Fruit fly (Drosophila melanogaster) whole organism, pupa: ENCODE results near the gene rn.

Experiments
- CG10348 ChIP-seq: fragments of 200-800 bp; sonication (Bioruptor generic); IDR thresholded peaks from 2 replicates; pipeline ENCODE4 v1.3.6; 2022; ENCODE audit warnings: missing biosample characterization, missing genetic modification characterization
- CG12605 ChIP-seq: fragments of 200-800 bp; sonication (Bioruptor generic); IDR thresholded peaks from 2 replicates; pipeline ENCODE4 v1.3.6; 2022; ENCODE audit warnings: missing biosample characterization, missing genetic modification characterization
- CG13204 ChIP-seq: fragments of 200-800 bp; sonication (Bioruptor generic); optimal IDR thresholded peaks from 2 replicates; lab custom pipeline; 2018; ENCODE audit warnings: missing biosample characterization, mild to moderate bottlenecking, missing genetic modification characterization, moderate library complexity
- CG14655 ChIP-seq: fragments of 200-800 bp; sonication (Bioruptor generic); optimal IDR thresholded peaks from 3 replicates; lab custom pipeline; 2017; ENCODE audit warnings: mild to moderate bottlenecking, missing biosample characterization, missing genetic modification reagents, missing genetic modification characterization
- CG15710 ChIP-seq: fragments of 200-800 bp; sonication (Bioruptor generic); optimal IDR thresholded peaks from 2 replicates; lab custom pipeline; 2018; ENCODE audit warnings: missing biosample characterization, mild to moderate bottlenecking, missing genetic modification characterization, moderate library complexity
- CG17806 ChIP-seq: fragments of 200-800 bp; sonication (Bioruptor generic); optimal IDR thresholded peaks from 2 replicates; lab custom pipeline; 2018; ENCODE audit warnings: missing biosample characterization, mild to moderate bottlenecking, missing genetic modification characterization, moderate library complexity
- CG32121 ChIP-seq: fragments of 200-800 bp; sonication (Bioruptor generic); IDR thresholded peaks from 2 replicates; pipeline ENCODE4 v1.3.6; 2022; ENCODE audit warnings: missing biosample characterization, missing genetic modification characterization
- CG34367 ChIP-seq: fragments of 200-800 bp; sonication (Bioruptor generic); optimal IDR thresholded peaks from 2 replicates; lab custom pipeline; 2018; ENCODE audit warnings: missing biosample characterization, mild to moderate bottlenecking, missing genetic modification characterization
- CG4496 ChIP-seq: fragments of 200-800 bp; sonication (Bioruptor generic); IDR thresholded peaks from 3 replicates; pipeline ENCODE4 v1.3.6; 2022; ENCODE audit warnings: missing biosample characterization, missing genetic modification characterization
- CG8159 ChIP-seq: fragments of 200-800 bp; sonication (Bioruptor generic); optimal IDR thresholded peaks from 3 replicates; lab custom pipeline; 2018; ENCODE audit warnings: missing biosample characterization, mild to moderate bottlenecking, missing genetic modification characterization, moderate library complexity
- CG8301 ChIP-seq: fragments of 200-800 bp; sonication (Bioruptor generic); optimal IDR thresholded peaks from 2 replicates; lab custom pipeline; 2018; ENCODE audit warnings: missing biosample characterization, mild to moderate bottlenecking, missing genetic modification characterization
- CG9948 ChIP-seq: fragments of 200-800 bp; sonication (Bioruptor generic); optimal IDR thresholded peaks from 2 replicates; lab custom pipeline; 2018; ENCODE audit warnings: missing biosample characterization, mild to moderate bottlenecking, missing genetic modification characterization, moderate library complexity
- D1 ChIP-seq: fragments of 200-800 bp; sonication (Bioruptor generic); optimal IDR thresholded peaks from 2 replicates; lab custom pipeline; 2018; ENCODE audit warnings: missing biosample characterization, mild to moderate bottlenecking, missing genetic modification characterization, moderate library complexity
- EcR ChIP-seq: fragments of 200-800 bp; sonication (Bioruptor generic); optimal IDR thresholded peaks from 3 replicates; lab custom pipeline; 2019; ENCODE audit warnings: missing biosample characterization, missing genetic modification characterization, mild to moderate bottlenecking, moderate library complexity, missing genetic modification reagents
- Ets98B ChIP-seq: fragments of 200-800 bp; sonication (Bioruptor generic); IDR thresholded peaks from 2 replicates; pipeline ENCODE4 v1.3.6; 2022; ENCODE audit warnings: missing biosample characterization, missing genetic modification characterization
- Pif1A ChIP-seq: fragments of 200-800 bp; sonication (Bioruptor generic); optimal IDR thresholded peaks from 3 replicates; lab custom pipeline; 2016; ENCODE audit warnings: missing biosample characterization, missing genetic modification characterization
- Pif1B ChIP-seq: fragments of 200-800 bp; sonication (Bioruptor generic); optimal IDR thresholded peaks from 3 replicates; lab custom pipeline; 2016; ENCODE audit warnings: missing biosample characterization, missing genetic modification characterization
- Snoo ChIP-seq: fragments of 200-800 bp; sonication (Bioruptor generic); optimal IDR thresholded peaks from 3 replicates; lab custom pipeline; 2017; ENCODE audit warnings: missing biosample characterization, mild to moderate bottlenecking, missing genetic modification characterization, inconsistent platforms
- fd96Ca ChIP-seq: fragments of 200-800 bp; sonication (Bioruptor generic); IDR thresholded peaks from 3 replicates; pipeline ENCODE4 v1.3.6; 2022; ENCODE audit warnings: missing biosample characterization, missing genetic modification characterization
- gl ChIP-seq: fragments of 200-800 bp; sonication (Bioruptor generic); optimal IDR thresholded peaks from 2 replicates; lab custom pipeline; 2018; ENCODE audit warnings: missing biosample characterization, mild to moderate bottlenecking, missing genetic modification characterization
- rn ChIP-seq: fragments of 200-800 bp; sonication (Bioruptor generic); IDR thresholded peaks from 2 replicates; pipeline ENCODE4 v1.3.6; 2022; ENCODE audit warnings: missing biosample characterization, missing genetic modification characterization

Gene rn

DNA sequence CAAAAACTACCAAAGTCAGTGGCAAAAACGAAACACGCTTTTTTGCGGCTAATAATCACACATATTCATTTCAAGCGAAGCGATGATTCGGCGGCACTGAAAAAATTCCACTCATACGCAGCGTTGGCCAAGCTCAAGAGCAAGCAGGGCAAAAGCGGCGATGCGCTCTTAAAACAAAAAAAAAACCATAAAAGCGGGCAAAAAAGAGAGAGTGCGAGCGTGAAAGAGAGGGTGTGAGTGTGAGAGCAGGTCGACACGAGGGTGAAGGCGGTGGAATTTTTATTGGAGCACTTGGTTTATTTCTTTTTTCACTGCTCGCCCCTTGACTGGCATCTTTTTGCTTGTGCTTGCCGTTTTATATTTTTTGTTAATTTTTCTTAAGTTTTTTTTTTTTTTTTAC is 1.1 kb upstream of the rn start:
- TF ChIP-seq Ets98B: peak; percentile 47; the same call in 1 of the 2 replicates
- peak; percentile 59; the same call in 2 of the 3 replicates for TF ChIP-seq CG4496 (GFP tag; lab: Robert Waterston, UW)
- TF ChIP-seq Snoo: no peak
- TF ChIP-seq EcR: no peak
- TF ChIP-seq CG32121 (GFP tag; lab: Robert Waterston, UW): peak; percentile 34; the same call in 1 of the 2 replicates
- TF ChIP-seq fd96Ca: no peak
- TF ChIP-seq rn: peak; percentile 69; the same call in 1 of the 2 replicates
- TF ChIP-seq CG15710 (tag; lab: Kevin White, UChicago): no peak
- no peak for TF ChIP-seq D1 (tag; lab: Kevin White, UChicago)
- no peak for TF ChIP-seq CG17806 (tag; lab: Kevin White, UChicago)
- TF ChIP-seq Pif1B: peak; percentile 27
- peak; percentile 58 for TF ChIP-seq Pif1A (GFP tag; lab: Kevin White, UChicago)
- peak; percentile 12 for TF ChIP-seq CG34367 (tag; lab: Kevin White, UChicago)
- no peak for TF ChIP-seq CG13204 (GFP tag; lab: Kevin White, UChicago)
- TF ChIP-seq CG14655: no peak
- TF ChIP-seq CG9948: no peak
- no peak for TF ChIP-seq CG10348

- no peak for TF ChIP-seq D1 (tag; lab: Kevin White, UChicago)
- no peak for TF ChIP-seq Pif1A (GFP tag; lab: Kevin White, UChicago)
- no peak for TF ChIP-seq CG14655
- no peak for TF ChIP-seq CG17806 (tag; lab: Kevin White, UChicago)
- no peak for TF ChIP-seq CG8301 (tag; lab: Kevin White, UChicago)
- TF ChIP-seq CG12605: peak; percentile 52; the same call in 1 of the 2 replicates
- TF ChIP-seq CG4496 (GFP tag; lab: Robert Waterston, UW): 0 out of 3 replicates have a peak, but pooled peaks have one; percentile 45
- no peak for TF ChIP-seq Pif1B
- TF ChIP-seq CG10348: no peak
Observed at dm6 chr3R:7306539-7307192, 2.8 kb downstream of the rn start.

DNA sequence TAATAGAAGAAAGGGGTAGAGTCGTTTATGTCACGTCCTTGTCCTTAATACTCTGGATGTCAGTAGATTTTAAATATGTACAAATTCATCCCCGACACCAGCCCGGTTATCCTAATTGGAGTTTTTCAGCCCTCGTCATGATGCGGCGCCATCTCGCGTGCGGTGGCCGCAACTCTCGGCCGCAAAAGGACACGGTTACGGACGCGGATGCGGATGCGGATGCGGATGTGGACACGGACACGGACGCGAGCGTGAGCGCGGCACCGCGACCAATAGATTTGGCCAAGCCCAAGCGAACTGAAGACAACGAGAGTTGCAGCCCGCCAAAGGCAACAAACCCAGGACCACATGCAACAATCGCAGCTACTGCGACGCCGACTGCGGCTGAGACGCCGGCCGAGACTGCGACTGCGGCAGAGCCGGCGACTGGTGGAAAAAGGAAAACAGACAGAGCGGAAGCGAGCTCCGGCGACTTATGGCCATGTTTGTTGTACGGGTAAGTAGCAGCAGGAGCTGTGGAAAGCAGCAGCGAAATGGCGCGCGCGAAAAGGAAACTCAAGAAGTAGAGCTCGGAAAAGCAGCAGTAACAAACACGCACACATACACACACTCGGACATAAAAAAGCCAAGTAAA is 4.9 kb downstream of the rn start, which contains the start of gene CG42544:
Gene CG42544 (plus strand): TSS at position 138 of the 634 bp plus-strand sequence.
- TF ChIP-seq CG14655 (no peak), CG12605 (no peak), EcR (no peak), gl (tag; lab: Kevin White, UChicago) (no peak), CG8301 (tag; lab: Kevin White, UChicago) (no peak), Snoo (no peak), CG9948 (no peak), Pif1B (no peak), CG10348 (no peak), CG15710 (tag; lab: Kevin White, UChicago) (no peak), CG13204 (GFP tag; lab: Kevin White, UChicago) (no peak), D1 (tag; lab: Kevin White, UChicago) (no peak), Pif1A (GFP tag; lab: Kevin White, UChicago) (no peak), CG8159 (tag; lab: Kevin White, UChicago) (no peak), CG32121 (GFP tag; lab: Robert Waterston, UW) (no peak), Ets98B (no peak), CG34367 (tag; lab: Kevin White, UChicago) (no peak)
- TF ChIP-seq, all 21 proteins: peak for 0

DNA sequence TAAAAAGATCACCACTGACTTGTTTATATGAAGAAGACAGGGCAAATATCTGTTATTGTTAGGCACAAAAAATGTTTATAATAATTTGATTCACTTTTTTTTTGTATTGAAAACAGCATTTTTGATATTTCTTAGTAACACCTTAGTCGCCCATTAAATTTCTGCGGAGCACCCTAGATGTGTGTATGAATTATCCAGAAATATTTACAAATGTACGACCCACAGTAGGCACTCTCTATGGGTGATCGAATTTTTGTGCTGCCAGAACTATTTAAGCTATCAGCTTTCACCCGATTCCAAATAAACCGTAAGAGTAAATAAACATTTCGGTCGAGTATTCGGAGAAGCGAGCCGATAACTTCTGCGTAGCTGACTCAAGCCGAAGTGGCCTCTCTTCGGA is 23.8 kb downstream of the rn start, which contains the start of gene RacGAP84C:
Gene RacGAP84C (plus strand): TSS at position 301 of the 400 bp plus-strand sequence.
- no peak for TF ChIP-seq CG9948
- no peak for TF ChIP-seq CG15710 (tag; lab: Kevin White, UChicago)
- no peak for TF ChIP-seq CG14655
- no peak for TF ChIP-seq CG17806 (tag; lab: Kevin White, UChicago)
- no peak for TF ChIP-seq EcR
- TF ChIP-seq D1 (tag; lab: Kevin White, UChicago): no peak
- TF ChIP-seq Ets98B: no peak
- no peak for TF ChIP-seq CG12605
- TF ChIP-seq fd96Ca: no peak
- TF ChIP-seq CG8301 (tag; lab: Kevin White, UChicago): no peak
- no peak for TF ChIP-seq CG32121 (GFP tag; lab: Robert Waterston, UW)
- TF ChIP-seq Snoo: no peak

DNA sequence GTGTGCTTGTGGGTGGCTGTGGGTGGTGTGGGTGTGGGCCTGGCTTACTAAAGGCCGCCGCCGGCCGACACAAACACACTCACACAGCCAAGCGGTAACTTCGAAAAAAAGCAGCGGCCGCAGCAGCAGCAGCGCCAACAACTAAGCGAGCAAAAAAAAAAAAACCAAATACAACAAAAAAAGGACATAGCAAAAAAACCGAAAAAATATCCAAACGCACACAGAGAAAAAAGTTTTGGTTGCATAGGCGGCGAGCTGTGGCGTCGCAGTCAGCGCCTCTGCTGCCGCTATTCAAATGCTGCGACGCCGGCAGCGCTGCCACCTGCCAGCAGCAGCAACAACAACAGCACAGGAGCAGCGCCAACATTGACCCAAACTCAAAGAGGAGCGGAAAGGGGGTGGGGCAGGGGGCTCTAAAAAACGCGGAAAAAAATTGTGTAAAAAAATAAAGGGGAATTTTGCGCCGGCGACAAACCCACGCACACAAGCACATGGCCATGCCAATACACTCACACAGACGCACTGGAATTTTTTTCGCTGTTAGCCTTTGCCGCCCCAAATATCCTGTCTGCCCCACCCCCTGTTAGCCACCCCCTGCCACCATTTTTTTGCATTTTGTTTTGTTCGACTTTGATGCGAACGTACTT is 27.1 kb downstream of the rn start:
- TF ChIP-seq CG8159 (tag; lab: Kevin White, UChicago): peak; percentile 1
- TF ChIP-seq CG14655: peak; percentile 22
- no peak for TF ChIP-seq Pif1B
- no peak for TF ChIP-seq CG9948
- TF ChIP-seq CG4496 (GFP tag; lab: Robert Waterston, UW): peak; percentile 53; the same call in 1 of the 3 replicates
- no peak for TF ChIP-seq CG10348
- TF ChIP-seq fd96Ca: 0 out of 3 replicates have a peak, but pooled peaks have one; percentile 20
- TF ChIP-seq Ets98B: no peak
- TF ChIP-seq EcR: no peak
- peak; percentile 26 for TF ChIP-seq CG13204 (GFP tag; lab: Kevin White, UChicago)
- TF ChIP-seq rn: no peak; the same call in 1 of the 2 replicates
- TF ChIP-seq CG15710 (tag; lab: Kevin White, UChicago): no peak
- TF ChIP-seq CG17806 (tag; lab: Kevin White, UChicago): no peak
- no peak for TF ChIP-seq Snoo
- no peak for TF ChIP-seq CG34367 (tag; lab: Kevin White, UChicago)
- no peak for TF ChIP-seq gl (tag; lab: Kevin White, UChicago)
- no peak for TF ChIP-seq CG32121 (GFP tag; lab: Robert Waterston, UW)
- TF ChIP-seq CG12605: peak; percentile 28; the same call in 1 of the 2 replicates
- TF ChIP-seq Pif1A (GFP tag; lab: Kevin White, UChicago): no peak
- no peak for TF ChIP-seq D1 (tag; lab: Kevin White, UChicago)
- no peak for TF ChIP-seq CG8301 (tag; lab: Kevin White, UChicago)
